Fruit fly (Drosophila melanogaster) whole organism, embryonic: ENCODE data around the gene SREBP.

Experiments used
- Atf-2 ChIP-seq: fragments of 200-800 bp; sonication (Bioruptor generic); optimal IDR thresholded peaks from 2 replicates; lab custom pipeline; 2016; ENCODE audit warnings: missing biosample characterization, missing genetic modification characterization
- Bteb2 ChIP-seq: fragments of 200-800 bp; sonication (Bioruptor generic); optimal IDR thresholded peaks from 2 replicates; lab custom pipeline; 2016; ENCODE audit warnings: missing biosample characterization, missing genetic modification characterization
- C15 ChIP-seq: fragments of 200-800 bp; sonication (Bioruptor generic); IDR thresholded peaks from 3 replicates; pipeline ENCODE4 v1.3.6; 2022; ENCODE audit warnings: missing biosample characterization, missing genetic modification characterization
- CG10366 ChIP-seq: fragments of 200-800 bp; sonication (Bioruptor generic); IDR thresholded peaks from 2 replicates; pipeline ENCODE4 v1.3.6; 2022; ENCODE audit warnings: missing biosample characterization, missing genetic modification characterization
- CG11560 ChIP-seq: fragments of 200-800 bp; sonication (Bioruptor generic); IDR thresholded peaks from 3 replicates; pipeline ENCODE4 v1.3.6; 2022; ENCODE audit warnings: missing biosample characterization, missing genetic modification characterization
- CG14965 ChIP-seq: fragments of 200-800 bp; sonication (Bioruptor generic); optimal IDR thresholded peaks from 2 replicates; lab custom pipeline; 2016; ENCODE audit warnings: missing biosample characterization, missing genetic modification characterization, borderline replicate concordance
- CG1529 ChIP-seq: fragments of 200-800 bp; sonication (Bioruptor generic); optimal IDR thresholded peaks from 3 replicates; lab custom pipeline; 2018; ENCODE audit warnings: missing biosample characterization, missing genetic modification characterization
- CG17186 ChIP-seq: fragments of 200-800 bp; sonication (Bioruptor generic); optimal IDR thresholded peaks from 3 replicates; lab custom pipeline; 2017; ENCODE audit warnings: missing biosample characterization, missing genetic modification reagents, missing genetic modification characterization
- CG17612 ChIP-seq: fragments of 200-800 bp; sonication (Bioruptor generic); IDR thresholded peaks from 2 replicates; pipeline ENCODE4 v1.3.6; 2022; ENCODE audit warnings: missing biosample characterization, missing genetic modification characterization
- CG17912 ChIP-seq: fragments of 200-800 bp; sonication (Bioruptor generic); optimal IDR thresholded peaks from 2 replicates; lab custom pipeline; 2018; ENCODE audit warnings: missing biosample characterization, mild to moderate bottlenecking, missing genetic modification characterization
- CG31388 ChIP-seq: fragments of 200-800 bp; sonication (Bioruptor generic); optimal IDR thresholded peaks from 2 replicates; lab custom pipeline; 2016; ENCODE audit warnings: missing biosample characterization, missing genetic modification characterization
- CG34376 ChIP-seq: fragments of 200-800 bp; sonication (Bioruptor generic); optimal IDR thresholded peaks from 2 replicates; lab custom pipeline; 2018; ENCODE audit warnings: missing biosample characterization, mild to moderate bottlenecking, missing genetic modification characterization
- CG6813 ChIP-seq: fragments of 200-800 bp; sonication (Bioruptor generic); optimal IDR thresholded peaks from 2 replicates; lab custom pipeline; 2017; ENCODE audit warnings: missing biosample characterization, missing genetic modification characterization, mild to moderate bottlenecking, moderate library complexity, missing genetic modification reagents
- CG7963 ChIP-seq: fragments of 200-800 bp; sonication (Bioruptor generic); IDR thresholded peaks from 3 replicates; pipeline ENCODE4 v1.3.6; 2022; ENCODE audit warnings: missing biosample characterization, missing genetic modification characterization; ENCODE audit not compliant: partially characterized antibody
- CTCF ChIP-seq: fragments of 200-800 bp; sonication (Bioruptor generic); optimal IDR thresholded peaks from 2 replicates; lab custom pipeline; 2017; ENCODE audit warnings: missing biosample characterization, mild to moderate bottlenecking, missing genetic modification characterization, moderate library complexity
- Doc3 ChIP-seq: fragments of 200-800 bp; sonication (Bioruptor generic); IDR thresholded peaks from 3 replicates; pipeline ENCODE4 v1.3.6; 2022; ENCODE audit warnings: missing biosample characterization, missing genetic modification characterization; ENCODE audit not compliant: partially characterized antibody
- Eip74EF ChIP-seq, 2 experiments: fragments of 200-800 bp in 1 of 2; fragments of >200 bp in 1 of 2; sonication (Bioruptor generic) in 1 of 2; optimal IDR thresholded peaks; 2 replicates each; lab custom pipeline; 2017 to 2019; ENCODE audit warnings: missing biosample characterization in 2 of 2, missing genetic modification characterization in 2 of 2, mild to moderate bottlenecking in 1 of 2, moderate library complexity in 1 of 2
- HmgZ ChIP-seq: fragments of 200-800 bp; sonication (Bioruptor generic); optimal IDR thresholded peaks from 2 replicates; lab custom pipeline; 2018; ENCODE audit warnings: missing biosample characterization, mild to moderate bottlenecking, missing genetic modification characterization
- Jarid2 ChIP-seq: fragments of 200-800 bp; sonication (Bioruptor generic); optimal IDR thresholded peaks from 3 replicates; lab custom pipeline; 2017; ENCODE audit warnings: mild to moderate bottlenecking, missing biosample characterization, missing genetic modification reagents, missing genetic modification characterization
- Nf-YB ChIP-seq: fragments of 200-800 bp; sonication (Bioruptor generic); optimal IDR thresholded peaks from 3 replicates; lab custom pipeline; 2019; ENCODE audit warnings: missing biosample characterization, mild to moderate bottlenecking, missing genetic modification characterization, moderate library complexity
- Opbp ChIP-seq: fragments of 200-800 bp; sonication (Bioruptor generic); IDR thresholded peaks from 3 replicates; pipeline ENCODE4 v1.3.6; 2022; ENCODE audit warnings: missing biosample characterization, missing genetic modification characterization; ENCODE audit not compliant: partially characterized antibody
- Vsx1 ChIP-seq: fragments of 200-800 bp; sonication (Bioruptor generic); optimal IDR thresholded peaks from 2 replicates; lab custom pipeline; 2017; ENCODE audit warnings: missing biosample characterization, mild to moderate bottlenecking, missing genetic modification characterization, missing genetic modification reagents
- caup ChIP-seq: fragments of 200-800 bp; sonication (Bioruptor generic); optimal IDR thresholded peaks from 3 replicates; lab custom pipeline; 2017; ENCODE audit warnings: missing biosample characterization, mild to moderate bottlenecking, missing genetic modification characterization, moderate library complexity; ENCODE audit not compliant: severe bottlenecking
- crol ChIP-seq: fragments of 200-800 bp; sonication (Bioruptor generic); IDR thresholded peaks from 2 replicates; pipeline ENCODE4 v1.3.6; 2022; ENCODE audit warnings: missing biosample characterization, missing genetic modification characterization
- disco-r ChIP-seq: fragments of 200-800 bp; sonication (Bioruptor generic); optimal IDR thresholded peaks from 2 replicates; lab custom pipeline; 2016; ENCODE audit warnings: missing biosample characterization, missing genetic modification characterization
- gsb ChIP-seq: fragments of 200-800 bp; sonication (Bioruptor generic); IDR thresholded peaks from 2 replicates; pipeline ENCODE4 v1.3.6; 2022; ENCODE audit warnings: missing biosample characterization, missing genetic modification characterization
- gsb-n ChIP-seq: fragments of 200-800 bp; sonication (Bioruptor generic); optimal IDR thresholded peaks from 3 replicates; lab custom pipeline; 2018; ENCODE audit warnings: missing biosample characterization, mild to moderate bottlenecking, missing genetic modification characterization
- hbn ChIP-seq: fragments of 200-800 bp; sonication (Bioruptor generic); IDR thresholded peaks from 2 replicates; pipeline ENCODE4 v1.3.6; 2022; ENCODE audit warnings: missing biosample characterization, missing genetic modification characterization; ENCODE audit not compliant: partially characterized antibody
- inv ChIP-seq: fragments of 200-800 bp; sonication (Bioruptor generic); IDR thresholded peaks from 2 replicates; pipeline ENCODE4 v1.3.6; 2022; ENCODE audit warnings: missing biosample characterization, missing genetic modification characterization; ENCODE audit not compliant: partially characterized antibody
- ken ChIP-seq: fragments of 200-800 bp; sonication (Bioruptor generic); IDR thresholded peaks from 3 replicates; pipeline ENCODE4 v1.3.6; 2022; ENCODE audit warnings: missing biosample characterization, missing genetic modification characterization
- lmd ChIP-seq: fragments of 200-800 bp; sonication (Bioruptor generic); IDR thresholded peaks from 2 replicates; pipeline ENCODE4 v1.3.6; 2022; ENCODE audit warnings: missing biosample characterization, missing genetic modification characterization
- nmo ChIP-seq: fragments of 200-800 bp; sonication (Bioruptor generic); optimal IDR thresholded peaks from 2 replicates; lab custom pipeline; 2018; ENCODE audit warnings: missing biosample characterization, mild to moderate bottlenecking, missing genetic modification characterization, moderate library complexity
- prd ChIP-seq, 3 experiments: fragments of >200 bp in 2 of 3; fragments of 200-800 bp in 1 of 3; sonication (Bioruptor generic) in 1 of 3; optimal IDR thresholded peaks in 2 of 3; IDR thresholded peaks in 1 of 3; 2 replicates in 2 of 3; 3 replicates in 1 of 3; pipeline versions ENCODE4 v1.3.6 to Lab custom; 2017 to 2022; ENCODE audit warnings: missing biosample characterization in 1 of 3, missing genetic modification characterization in 1 of 3
- pros ChIP-seq: fragments of 200-800 bp; sonication (Bioruptor generic); optimal IDR thresholded peaks from 3 replicates; lab custom pipeline; 2019; ENCODE audit warnings: missing biosample characterization, mild to moderate bottlenecking, missing genetic modification characterization, moderate library complexity
- run ChIP-seq: fragments of 200-800 bp; sonication (Bioruptor generic); optimal IDR thresholded peaks from 3 replicates; lab custom pipeline; 2018; ENCODE audit warnings: missing biosample characterization, mild to moderate bottlenecking, missing genetic modification characterization
- sna ChIP-seq: fragments of 200-800 bp; sonication (Bioruptor generic); IDR thresholded peaks from 2 replicates; pipeline ENCODE4 v1.3.6; 2022; ENCODE audit warnings: missing biosample characterization, missing genetic modification characterization; ENCODE audit not compliant: partially characterized antibody
- sqz ChIP-seq: fragments of 200-800 bp; sonication (Bioruptor generic); optimal IDR thresholded peaks from 3 replicates; lab custom pipeline; 2018; ENCODE audit warnings: missing biosample characterization, mild to moderate bottlenecking, missing genetic modification characterization
- zfh1 ChIP-seq: fragments of 200-800 bp; sonication (Bioruptor generic); IDR thresholded peaks from 3 replicates; pipeline ENCODE4 v1.3.6; 2022; ENCODE audit warnings: missing biosample characterization, missing genetic modification characterization

Gene SREBP

DNA sequence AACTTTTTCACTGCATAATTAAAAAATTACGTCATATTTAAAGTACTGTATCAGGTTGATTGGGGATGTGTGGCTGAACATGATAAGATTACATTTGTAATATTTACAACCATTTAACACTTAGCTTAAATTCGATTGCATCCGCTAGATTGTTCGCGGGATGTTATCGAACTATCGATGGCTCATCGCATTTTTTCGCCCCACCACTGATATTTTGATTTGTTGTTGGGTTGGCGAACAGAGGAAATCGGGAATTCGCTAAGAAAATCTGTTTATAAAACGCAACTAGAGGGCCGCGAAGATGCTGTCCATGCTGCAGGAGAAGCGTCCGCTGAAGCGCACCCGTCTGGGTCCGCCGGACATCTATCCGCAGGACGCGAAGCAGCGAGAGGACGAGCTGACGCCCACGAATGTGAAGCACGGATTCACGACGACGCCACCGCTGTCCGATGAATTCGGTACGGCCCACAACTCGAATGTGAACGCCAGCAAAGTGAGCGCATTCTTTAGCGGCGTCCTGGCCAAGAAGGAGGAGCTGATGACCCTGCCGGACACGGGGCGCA, 42.7 kb downstream of the SREBP start, which contains the start of gene kto (continued):
- no peak for TF ChIP-seq Eip74EF (GFP tag; optimal IDR thresholded peaks at IDR 0.05; lab: Kevin White, UChicago)
- no peak for TF ChIP-seq CG17912 (GFP tag; lab: Kevin White, UChicago)
- no peak for TF ChIP-seq caup
- no peak for TF ChIP-seq CG1529 (GFP tag; lab: Kevin White, UChicago)
- TF ChIP-seq CG34376 (GFP tag; lab: Kevin White, UChicago): peak; percentile 1
- TF ChIP-seq CTCF: no peak
- TF ChIP-seq gsb (GFP tag; lab: Robert Waterston, UW): no peak
- TF ChIP-seq HmgZ (tag; lab: Kevin White, UChicago): peak; percentile 29
- no peak for TF ChIP-seq prd (optimal IDR thresholded peaks at IDR 0.05; lab: Kevin White, UChicago)
- no peak for TF ChIP-seq prd (GFP tag; IDR thresholded peaks at IDR 0.05; lab: Robert Waterston, UW)
- no peak for TF ChIP-seq CG10366 (GFP tag; lab: Robert Waterston, UW)
- peak; percentile 81 for TF ChIP-seq Doc3 (GFP tag; lab: Robert Waterston, UW)
- TF ChIP-seq CG31388 (GFP tag; lab: Kevin White, UChicago): no peak
- no peak for TF ChIP-seq nmo
- TF ChIP-seq hbn: peak; percentile 88
- TF ChIP-seq run (tag; lab: Kevin White, UChicago): no peak
- TF ChIP-seq Bteb2: no peak
- TF ChIP-seq Atf-2: no peak
- no peak for TF ChIP-seq Nf-YB (GFP tag; lab: Kevin White, UChicago)
- TF ChIP-seq lmd: no peak
- peak; percentile 83 for TF ChIP-seq sna
- no peak for TF ChIP-seq Vsx1 (GFP tag; lab: Kevin White, UChicago)
- TF ChIP-seq pros: no peak
- TF ChIP-seq CG17612 (GFP tag; lab: Robert Waterston, UW): no peak
- peak; percentile 69 for TF ChIP-seq inv
- no peak for TF ChIP-seq CG17186 (GFP tag; lab: Kevin White, UChicago)
- TF ChIP-seq Opbp (GFP tag; lab: Robert Waterston, UW): peak; percentile 93
- no peak for TF ChIP-seq CG14965 (GFP tag; lab: Kevin White, UChicago)
- TF ChIP-seq Jarid2: no peak
- TF ChIP-seq zfh1 (GFP tag; lab: Robert Waterston, UW): no peak
- TF ChIP-seq C15 (GFP tag; lab: Robert Waterston, UW): no peak

- TF ChIP-seq gsb-n (tag; lab: Kevin White, UChicago) (no peak), disco-r (GFP tag; lab: Kevin White, UChicago) (no peak), CG11560 (tag; lab: Robert Waterston, UW) (no peak), CG6813 (GFP tag; lab: Kevin White, UChicago) (no peak), sqz (GFP tag; lab: Kevin White, UChicago) (no peak), CG7963 (0 out of 3 replicates have a peak, but pooled peaks have one; percentile 17), ken (0 out of 3 replicates have a peak, but pooled peaks have one; percentile 32), crol (GFP tag; lab: Robert Waterston, UW) (peak; percentile 50)
These were observed 50.8 kb downstream of the SREBP start for dm6 chr3L:19844507-19844906.
